Fruit fly (Drosophila melanogaster) whole organism, embryonic: ENCODE data around the gene CG12010.

Source experiments
- Atf3 ChIP-seq: fragments of 200-800 bp; sonication (Bioruptor generic); optimal IDR thresholded peaks from 3 replicates; lab custom pipeline; 2016; ENCODE audit warnings: missing biosample characterization, missing genetic modification characterization
- B-H1 ChIP-seq: fragments of 200-800 bp; sonication (Bioruptor generic); IDR thresholded peaks from 3 replicates; pipeline ENCODE4 v1.3.6; 2022; ENCODE audit warnings: missing biosample characterization, missing genetic modification characterization
- Blimp-1 ChIP-seq: fragments of 200-800 bp; sonication (Bioruptor generic); optimal IDR thresholded peaks from 3 replicates; lab custom pipeline; 2018; ENCODE audit warnings: missing biosample characterization, missing genetic modification characterization, mild to moderate bottlenecking, moderate library complexity, missing genetic modification reagents
- CG10366 ChIP-seq: fragments of 200-800 bp; sonication (Bioruptor generic); IDR thresholded peaks from 2 replicates; pipeline ENCODE4 v1.3.6; 2022; ENCODE audit warnings: missing biosample characterization, missing genetic modification characterization
- CG10979 ChIP-seq: fragments of 200-800 bp; sonication (Bioruptor generic); optimal IDR thresholded peaks from 2 replicates; lab custom pipeline; 2018; ENCODE audit warnings: missing biosample characterization, mild to moderate bottlenecking, missing genetic modification characterization, moderate library complexity
- CG11085 ChIP-seq: fragments of 200-800 bp; sonication (Bioruptor generic); IDR thresholded peaks from 2 replicates; pipeline ENCODE4 v1.3.6; 2022; ENCODE audit warnings: missing biosample characterization, missing genetic modification characterization
- CG13775 ChIP-seq: fragments of 200-800 bp; sonication (Bioruptor generic); optimal IDR thresholded peaks from 3 replicates; lab custom pipeline; 2017; ENCODE audit warnings: missing biosample characterization, mild to moderate bottlenecking, missing genetic modification characterization
- CG13894 ChIP-seq: fragments of 200-800 bp; sonication (Bioruptor generic); optimal IDR thresholded peaks from 3 replicates; lab custom pipeline; 2018; ENCODE audit warnings: missing biosample characterization, mild to moderate bottlenecking, missing genetic modification characterization, moderate library complexity
- CG14710 ChIP-seq: fragments of 200-800 bp; sonication (Bioruptor generic); optimal IDR thresholded peaks from 3 replicates; lab custom pipeline; 2019; ENCODE audit warnings: missing biosample characterization, mild to moderate bottlenecking, missing genetic modification characterization, moderate library complexity
- CG15073 ChIP-seq: fragments of 200-800 bp; sonication (Bioruptor generic); optimal IDR thresholded peaks from 2 replicates; lab custom pipeline; 2016; ENCODE audit warnings: missing biosample characterization, missing genetic modification characterization
- CG18476 ChIP-seq: fragments of 200-800 bp; sonication (Bioruptor generic); optimal IDR thresholded peaks from 2 replicates; lab custom pipeline; 2016; ENCODE audit warnings: missing biosample characterization, mild to moderate bottlenecking, missing genetic modification characterization
- CG2129 ChIP-seq: fragments of 200-800 bp; sonication (Bioruptor generic); IDR thresholded peaks from 2 replicates; pipeline ENCODE4 v1.3.6; 2022; ENCODE audit warnings: missing biosample characterization, missing genetic modification characterization; ENCODE audit not compliant: partially characterized antibody
- CG2202 ChIP-seq: fragments of 200-800 bp; sonication (Bioruptor generic); optimal IDR thresholded peaks from 2 replicates; lab custom pipeline; 2018; ENCODE audit warnings: missing biosample characterization, mild to moderate bottlenecking, missing genetic modification characterization
- CG3065 ChIP-seq: fragments of 200-800 bp; sonication (Bioruptor generic); optimal IDR thresholded peaks from 2 replicates; lab custom pipeline; 2016; ENCODE audit warnings: missing biosample characterization, missing genetic modification characterization
- CG34422 ChIP-seq: fragments of 200-800 bp; sonication (Bioruptor generic); IDR thresholded peaks from 3 replicates; pipeline ENCODE4 v1.3.6; 2022; ENCODE audit warnings: missing biosample characterization, missing genetic modification characterization
- CG6175 ChIP-seq: fragments of 200-800 bp; sonication (Bioruptor generic); IDR thresholded peaks from 3 replicates; pipeline ENCODE4 v1.3.6; 2022; ENCODE audit warnings: missing biosample characterization, missing genetic modification characterization
- CG7745 ChIP-seq: fragments of 200-800 bp; sonication (Bioruptor generic); optimal IDR thresholded peaks from 2 replicates; lab custom pipeline; 2018; ENCODE audit warnings: missing biosample characterization, mild to moderate bottlenecking, missing genetic modification characterization, moderate library complexity
- CG8281 ChIP-seq: fragments of 200-800 bp; sonication (Bioruptor generic); optimal IDR thresholded peaks from 2 replicates; lab custom pipeline; 2018; ENCODE audit warnings: missing biosample characterization, mild to moderate bottlenecking, missing genetic modification characterization, moderate library complexity
- CG8924 ChIP-seq: fragments of 200-800 bp; optimal IDR thresholded peaks from 3 replicates; lab custom pipeline; 2019; ENCODE audit warnings: missing biosample characterization, mild to moderate bottlenecking, missing genetic modification characterization, moderate library complexity
- CG9727 ChIP-seq: fragments of 200-800 bp; sonication (Bioruptor generic); optimal IDR thresholded peaks from 3 replicates; lab custom pipeline; 2017; ENCODE audit warnings: missing biosample characterization, mild to moderate bottlenecking, missing genetic modification characterization
- D19B ChIP-seq: fragments of 200-800 bp; sonication (Bioruptor generic); optimal IDR thresholded peaks from 2 replicates; lab custom pipeline; 2017; ENCODE audit warnings: missing biosample characterization, mild to moderate bottlenecking, missing genetic modification characterization
- Hr78 ChIP-seq, 2 experiments: fragments of 200-800 bp in 1 of 2; fragments of >200 bp in 1 of 2; sonication (Bioruptor generic) in 1 of 2; optimal IDR thresholded peaks; 2 replicates each; lab custom pipeline; 2017 to 2019; ENCODE audit warnings: missing biosample characterization in 2 of 2, missing genetic modification characterization in 2 of 2, mild to moderate bottlenecking in 1 of 2, moderate library complexity in 1 of 2
- Med ChIP-seq: fragments of 200-800 bp; sonication (Bioruptor generic); peaks from one replicate; lab custom pipeline; 2016; ENCODE audit warnings: missing biosample characterization, missing genetic modification characterization, mild to moderate bottlenecking, inconsistent platforms, moderate library complexity
- Mrtf ChIP-seq: fragments of 200-800 bp; sonication (Bioruptor generic); IDR thresholded peaks from 3 replicates; pipeline ENCODE4 v1.3.6; 2022; ENCODE audit warnings: missing biosample characterization, missing genetic modification characterization
- Nf-YB ChIP-seq: fragments of 200-800 bp; sonication (Bioruptor generic); optimal IDR thresholded peaks from 3 replicates; lab custom pipeline; 2019; ENCODE audit warnings: missing biosample characterization, mild to moderate bottlenecking, missing genetic modification characterization, moderate library complexity
- Ptx1 ChIP-seq: fragments of 200-800 bp; sonication (Bioruptor generic); IDR thresholded peaks from 2 replicates; pipeline ENCODE4 v1.3.6; 2022; ENCODE audit warnings: missing biosample characterization, missing genetic modification characterization
- Rfx ChIP-seq: fragments of 200-800 bp; sonication (Bioruptor generic); IDR thresholded peaks from 2 replicates; pipeline ENCODE4 v1.3.6; 2022; ENCODE audit warnings: missing biosample characterization, missing genetic modification characterization
- TFAM ChIP-seq: fragments of 200-800 bp; sonication (Bioruptor generic); optimal IDR thresholded peaks from 2 replicates; lab custom pipeline; 2017; ENCODE audit warnings: missing biosample characterization, missing genetic modification characterization, inconsistent platforms
- aop ChIP-seq: fragments of 200-800 bp; sonication (Bioruptor generic); IDR thresholded peaks from 2 replicates; pipeline ENCODE4 v1.3.6; 2022; ENCODE audit warnings: missing biosample characterization, missing genetic modification characterization
- az2 ChIP-seq: fragments of 200-800 bp; sonication (Bioruptor generic); optimal IDR thresholded peaks from 3 replicates; lab custom pipeline; 2016; ENCODE audit warnings: missing biosample characterization, missing genetic modification characterization
- bsh ChIP-seq, 2 experiments: fragments of 200-800 bp; sonication (Bioruptor generic); optimal IDR thresholded peaks; 2 replicates each; lab custom pipeline; 2017 to 2018; ENCODE audit warnings: mild to moderate bottlenecking in 2 of 2, missing biosample characterization in 2 of 2, missing genetic modification characterization in 2 of 2, moderate library complexity in 1 of 2
- btn ChIP-seq: fragments of 200-800 bp; sonication (Bioruptor generic); optimal IDR thresholded peaks from 2 replicates; lab custom pipeline; 2016; ENCODE audit warnings: missing biosample characterization, missing genetic modification characterization
- chif ChIP-seq, 2 experiments: fragments of 200-800 bp; sonication (Bioruptor generic); optimal IDR thresholded peaks; 3 replicates each; lab custom pipeline; 2016; ENCODE audit warnings: missing biosample characterization in 2 of 2, missing genetic modification characterization in 2 of 2
- ci ChIP-seq: fragments of 200-800 bp; sonication (Bioruptor generic); IDR thresholded peaks from 3 replicates; pipeline ENCODE4 v1.3.6; 2022; ENCODE audit warnings: missing biosample characterization, missing genetic modification characterization
- dm ChIP-seq: fragments of 200-800 bp; sonication (Bioruptor generic); optimal IDR thresholded peaks from 3 replicates; lab custom pipeline; 2016; ENCODE audit warnings: missing biosample characterization, missing genetic modification characterization
- dpn ChIP-seq, 2 experiments: fragments of 200-800 bp; sonication (Bioruptor generic); optimal IDR thresholded peaks; 3 replicates each; lab custom pipeline; 2016; ENCODE audit warnings: missing biosample characterization in 2 of 2, missing genetic modification characterization in 2 of 2
- gcm ChIP-seq: fragments of 200-800 bp; sonication (Bioruptor generic); optimal IDR thresholded peaks from 2 replicates; lab custom pipeline; 2019; ENCODE audit warnings: missing biosample characterization, mild to moderate bottlenecking, missing genetic modification characterization, moderate library complexity
- grau ChIP-seq: fragments of 200-800 bp; optimal IDR thresholded peaks from 3 replicates; lab custom pipeline; 2019; ENCODE audit warnings: missing biosample characterization, mild to moderate bottlenecking, missing genetic modification characterization, moderate library complexity
- ham ChIP-seq: fragments of 200-800 bp; sonication (Bioruptor generic); IDR thresholded peaks from 2 replicates; pipeline ENCODE4 v1.3.6; 2022; ENCODE audit warnings: missing biosample characterization, missing genetic modification characterization
- knrl ChIP-seq: fragments of 200-800 bp; sonication (Bioruptor generic); IDR thresholded peaks from 3 replicates; pipeline ENCODE4 v1.3.6; 2022; ENCODE audit warnings: missing biosample characterization, missing genetic modification characterization; ENCODE audit not compliant: partially characterized antibody
- maf-S ChIP-seq: fragments of 200-800 bp; sonication (Bioruptor generic); optimal IDR thresholded peaks from 2 replicates; lab custom pipeline; 2016; ENCODE audit warnings: missing biosample characterization, missing genetic modification characterization
- nerfin-2 ChIP-seq: fragments of 200-800 bp; sonication (Bioruptor generic); IDR thresholded peaks from 2 replicates; pipeline ENCODE4 v1.3.6; 2022; ENCODE audit warnings: missing biosample characterization, missing genetic modification characterization; ENCODE audit not compliant: partially characterized antibody
- odd ChIP-seq: fragments of 200-800 bp; sonication (Bioruptor generic); optimal IDR thresholded peaks from 2 replicates; lab custom pipeline; 2017; ENCODE audit warnings: missing biosample characterization, mild to moderate bottlenecking, missing genetic modification characterization
- pfk ChIP-seq: fragments of 200-800 bp; sonication (Bioruptor generic); optimal IDR thresholded peaks from 2 replicates; lab custom pipeline; 2018; ENCODE audit warnings: missing biosample characterization, mild to moderate bottlenecking, missing genetic modification characterization, moderate library complexity
- row ChIP-seq: fragments of 200-800 bp; sonication (Bioruptor generic); IDR thresholded peaks from 3 replicates; pipeline ENCODE4 v1.3.6; 2022; ENCODE audit warnings: missing biosample characterization, missing genetic modification characterization
- sd ChIP-seq: fragments of 200-800 bp; sonication (Bioruptor generic); optimal IDR thresholded peaks from 3 replicates; lab custom pipeline; 2018; ENCODE audit warnings: missing biosample characterization, mild to moderate bottlenecking, missing genetic modification characterization, moderate library complexity
- sima ChIP-seq: fragments of 200-800 bp; sonication (Bioruptor generic); optimal IDR thresholded peaks from 2 replicates; lab custom pipeline; 2016; ENCODE audit warnings: missing biosample characterization, missing genetic modification characterization
- slbo ChIP-seq: fragments of 200-800 bp; sonication (Bioruptor generic); IDR thresholded peaks from 2 replicates; pipeline ENCODE4 v1.3.6; 2022; ENCODE audit warnings: missing biosample characterization, missing genetic modification characterization
- sob ChIP-seq: fragments of 200-800 bp; sonication (Bioruptor generic); IDR thresholded peaks from 2 replicates; pipeline ENCODE4 v1.3.6; 2022; ENCODE audit warnings: missing biosample characterization, missing genetic modification characterization
- wek ChIP-seq: fragments of 200-800 bp; sonication (Bioruptor generic); optimal IDR thresholded peaks from 3 replicates; lab custom pipeline; 2018; ENCODE audit warnings: missing biosample characterization, mild to moderate bottlenecking, missing genetic modification characterization, moderate library complexity
- zf30C ChIP-seq: fragments of 200-800 bp; sonication (Bioruptor generic); optimal IDR thresholded peaks from 3 replicates; lab custom pipeline; 2018; ENCODE audit warnings: missing biosample characterization, mild to moderate bottlenecking, missing genetic modification characterization

CG12010 gene

dm6 chr3L:3391871-3392270 is 17.8 kb downstream of the CG12010 start:
- TF ChIP-seq D19B (no peak), sima (GFP tag; lab: Kevin White, UChicago) (no peak), Atf3 (GFP tag; lab: Kevin White, UChicago) (no peak), az2 (peak; percentile 23), Ptx1 (GFP tag; lab: Robert Waterston, UW) (no peak), odd (GFP tag; lab: Kevin White, UChicago) (no peak), dpn (GFP tag; optimal IDR thresholded peaks at IDR 0.05; lab: Kevin White, UChicago) (no peak), grau (tag; lab: Kevin White, UChicago) (peak; percentile 1), Rfx (GFP tag; lab: Robert Waterston, UW) (no peak), Med (no peak), CG9727 (GFP tag; lab: Kevin White, UChicago) (peak; percentile 46), chif (GFP tag; optimal IDR thresholded peaks at IDR 0.05; lab: Kevin White, UChicago) (peak in 1 of 2 experiments; percentile 53), TFAM (GFP tag; lab: Kevin White, UChicago) (no peak), CG10979 (tag; lab: Kevin White, UChicago) (peak; percentile 59), ham (no peak), CG8924 (peak; percentile 12), slbo (GFP tag; lab: Robert Waterston, UW) (no peak), ci (no peak), knrl (GFP tag; lab: Robert Waterston, UW) (no peak), pfk (no peak), CG18476 (GFP tag; lab: Kevin White, UChicago) (no peak), Hr78 (GFP tag; optimal IDR thresholded peaks at IDR 0.05; lab: Kevin White, UChicago) (no peak), CG6175 (no peak), wek (no peak), gcm (no peak), CG8281 (tag; lab: Kevin White, UChicago) (no peak), Mrtf (no peak), CG14710 (tag; lab: Kevin White, UChicago) (peak; percentile 38), sob (no peak), CG13894 (tag; lab: Kevin White, UChicago) (no peak), Blimp-1 (GFP tag; lab: Kevin White, UChicago) (peak; percentile 20), Nf-YB (no peak), dm (GFP tag; lab: Kevin White, UChicago) (no peak), maf-S (GFP tag; lab: Kevin White, UChicago) (no peak), zf30C (GFP tag; lab: Kevin White, UChicago) (peak; percentile 84), row (GFP tag; lab: Robert Waterston, UW) (peak; percentile 44; the same call in 1 of the 3 replicates), CG13775 (GFP tag; lab: Kevin White, UChicago) (peak; percentile 3), CG3065 (GFP tag; lab: Kevin White, UChicago) (no peak), CG11085 (no peak), B-H1 (GFP tag; lab: Robert Waterston, UW) (no peak), CG2202 (tag; lab: Kevin White, UChicago) (peak; percentile 9), nerfin-2 (no peak), CG7745 (no peak), btn (GFP tag; lab: Kevin White, UChicago) (no peak), CG34422 (GFP tag; lab: Robert Waterston, UW) (no peak), CG15073 (GFP tag; lab: Kevin White, UChicago) (no peak), CG2129 (GFP tag; lab: Robert Waterston, UW) (no peak), aop (GFP tag; lab: Robert Waterston, UW) (no peak), sd (tag; lab: Kevin White, UChicago) (no peak), bsh (GFP tag; optimal IDR thresholded peaks at IDR 0.05; lab: Kevin White, UChicago) (peak in 1 of 2 experiments; percentile 60), CG10366 (GFP tag; lab: Robert Waterston, UW) (no peak)
